Fruit fly (Drosophila melanogaster) whole organism, embryonic: ENCODE measurements around the gene CG5334.

Experiments
- ATbp ChIP-seq: fragments of 200-800 bp; sonication (Bioruptor generic); optimal IDR thresholded peaks from 2 replicates; lab custom pipeline; 2017; ENCODE audit warnings: missing biosample characterization, mild to moderate bottlenecking, missing genetic modification characterization, missing genetic modification reagents
- Aef1 ChIP-seq: fragments of 200-800 bp; sonication (Bioruptor generic); IDR thresholded peaks from 3 replicates; pipeline ENCODE4 v1.3.6; 2022; ENCODE audit warnings: missing biosample characterization, missing genetic modification characterization
- Atf6 ChIP-seq: fragments of 200-800 bp; sonication (Bioruptor generic); IDR thresholded peaks from 2 replicates; pipeline ENCODE4 v1.3.6; 2022; ENCODE audit warnings: missing biosample characterization, missing genetic modification characterization
- CG10267 ChIP-seq: fragments of 200-800 bp; sonication (Bioruptor generic); optimal IDR thresholded peaks from 2 replicates; lab custom pipeline; 2018; ENCODE audit warnings: missing biosample characterization, mild to moderate bottlenecking, missing genetic modification characterization, moderate library complexity
- CG10366 ChIP-seq: fragments of 200-800 bp; sonication (Bioruptor generic); IDR thresholded peaks from 2 replicates; pipeline ENCODE4 v1.3.6; 2022; ENCODE audit warnings: missing biosample characterization, missing genetic modification characterization
- CG12219 ChIP-seq: fragments of 200-800 bp; sonication (Bioruptor generic); optimal IDR thresholded peaks from 3 replicates; lab custom pipeline; 2018; ENCODE audit warnings: missing biosample characterization, mild to moderate bottlenecking, missing genetic modification characterization
- CG12769 ChIP-seq: fragments of 200-800 bp; sonication (Bioruptor generic); optimal IDR thresholded peaks from 2 replicates; lab custom pipeline; 2019; ENCODE audit warnings: missing biosample characterization, mild to moderate bottlenecking, missing genetic modification characterization, moderate library complexity
- CG14441 ChIP-seq: fragments of 200-800 bp; sonication (Bioruptor generic); IDR thresholded peaks from 2 replicates; pipeline ENCODE4 v1.3.6; 2022; ENCODE audit warnings: missing biosample characterization, missing genetic modification characterization
- CG14965 ChIP-seq: fragments of 200-800 bp; sonication (Bioruptor generic); optimal IDR thresholded peaks from 2 replicates; lab custom pipeline; 2016; ENCODE audit warnings: missing biosample characterization, missing genetic modification characterization, borderline replicate concordance
- CG15269 ChIP-seq: fragments of 200-800 bp; sonication (Bioruptor generic); optimal IDR thresholded peaks from 2 replicates; lab custom pipeline; 2018; ENCODE audit warnings: missing biosample characterization, mild to moderate bottlenecking, missing genetic modification characterization, moderate library complexity
- CG15479 ChIP-seq: fragments of 200-800 bp; sonication (Bioruptor generic); optimal IDR thresholded peaks from 3 replicates; lab custom pipeline; 2019; ENCODE audit warnings: missing biosample characterization, mild to moderate bottlenecking, missing genetic modification characterization, moderate library complexity
- CG1603 ChIP-seq: fragments of 200-800 bp; sonication (Bioruptor generic); optimal IDR thresholded peaks from 2 replicates; lab custom pipeline; 2019; ENCODE audit warnings: missing biosample characterization, mild to moderate bottlenecking, missing genetic modification characterization, moderate library complexity
- CG1647 ChIP-seq: fragments of 200-800 bp; sonication (Bioruptor generic); optimal IDR thresholded peaks from 3 replicates; lab custom pipeline; 2016; ENCODE audit warnings: missing biosample characterization, missing genetic modification characterization
- CG1792 ChIP-seq: fragments of 200-800 bp; sonication (Bioruptor generic); optimal IDR thresholded peaks from 2 replicates; lab custom pipeline; 2016; ENCODE audit warnings: missing biosample characterization, missing genetic modification characterization
- CG18262 ChIP-seq: fragments of 200-800 bp; optimal IDR thresholded peaks from 3 replicates; lab custom pipeline; 2019; ENCODE audit warnings: missing biosample characterization, mild to moderate bottlenecking, missing genetic modification characterization, moderate library complexity
- CG3281 ChIP-seq: fragments of 200-800 bp; sonication (Bioruptor generic); optimal IDR thresholded peaks from 3 replicates; lab custom pipeline; 2017; ENCODE audit warnings: missing biosample characterization, mild to moderate bottlenecking, missing genetic modification characterization
- CG7271 ChIP-seq: fragments of 200-800 bp; sonication (Bioruptor generic); optimal IDR thresholded peaks from 2 replicates; lab custom pipeline; 2018; ENCODE audit warnings: missing biosample characterization, mild to moderate bottlenecking, missing genetic modification characterization, moderate library complexity
- CG7745 ChIP-seq: fragments of 200-800 bp; sonication (Bioruptor generic); optimal IDR thresholded peaks from 2 replicates; lab custom pipeline; 2018; ENCODE audit warnings: missing biosample characterization, mild to moderate bottlenecking, missing genetic modification characterization, moderate library complexity
- CG7987 ChIP-seq: fragments of 200-800 bp; sonication (Bioruptor generic); optimal IDR thresholded peaks from 2 replicates; lab custom pipeline; 2018; ENCODE audit warnings: missing biosample characterization, mild to moderate bottlenecking, missing genetic modification characterization, moderate library complexity
- CG8765 ChIP-seq: fragments of 200-800 bp; sonication (Bioruptor generic); IDR thresholded peaks from 2 replicates; pipeline ENCODE4 v1.3.6; 2022; ENCODE audit warnings: missing biosample characterization, missing genetic modification characterization
- CG8924 ChIP-seq: fragments of 200-800 bp; optimal IDR thresholded peaks from 3 replicates; lab custom pipeline; 2019; ENCODE audit warnings: missing biosample characterization, mild to moderate bottlenecking, missing genetic modification characterization, moderate library complexity
- CG9727 ChIP-seq: fragments of 200-800 bp; sonication (Bioruptor generic); optimal IDR thresholded peaks from 3 replicates; lab custom pipeline; 2017; ENCODE audit warnings: missing biosample characterization, mild to moderate bottlenecking, missing genetic modification characterization
- CG9932 ChIP-seq: fragments of 200-800 bp; sonication (Bioruptor generic); IDR thresholded peaks from 2 replicates; pipeline ENCODE4 v1.3.6; 2022; ENCODE audit warnings: missing biosample characterization, missing genetic modification characterization
- D19A ChIP-seq: fragments of 200-800 bp; optimal IDR thresholded peaks from 3 replicates; lab custom pipeline; 2019; ENCODE audit warnings: missing biosample characterization, mild to moderate bottlenecking, missing genetic modification characterization, moderate library complexity
- Dfd ChIP-seq, 2 experiments: fragments of >200 bp; optimal IDR thresholded peaks; 2 replicates each; lab custom pipeline; 2017; ENCODE audit warnings: missing biosample characterization in 2 of 2, missing genetic modification characterization in 2 of 2
- Max ChIP-seq: fragments of 200-800 bp; sonication (Bioruptor generic); optimal IDR thresholded peaks from 2 replicates; lab custom pipeline; 2016; ENCODE audit warnings: missing biosample characterization, mild to moderate bottlenecking, missing genetic modification characterization
- Nf-YA ChIP-seq: fragments of 200-800 bp; sonication (Bioruptor generic); IDR thresholded peaks from 2 replicates; pipeline ENCODE4 v1.3.6; 2022; ENCODE audit warnings: missing biosample characterization, missing genetic modification characterization
- Optix ChIP-seq: fragments of 200-800 bp; sonication (Bioruptor generic); IDR thresholded peaks from 3 replicates; pipeline ENCODE4 v1.3.6; 2022; ENCODE audit warnings: missing biosample characterization, missing genetic modification characterization
- Ptx1 ChIP-seq: fragments of 200-800 bp; sonication (Bioruptor generic); IDR thresholded peaks from 2 replicates; pipeline ENCODE4 v1.3.6; 2022; ENCODE audit warnings: missing biosample characterization, missing genetic modification characterization
- Stat92E ChIP-seq, 3 experiments: fragments of >200 bp in 2 of 3; fragments of 200-800 bp in 1 of 3; sonication (Bioruptor generic) in 1 of 3; optimal IDR thresholded peaks; 2 replicates each; lab custom pipeline; 2017 to 2019; ENCODE audit warnings: missing biosample characterization in 3 of 3, missing genetic modification characterization in 3 of 3, mild to moderate bottlenecking in 1 of 3, moderate library complexity in 1 of 3
- Xrp1 ChIP-seq: fragments of 200-800 bp; sonication (Bioruptor generic); IDR thresholded peaks from 2 replicates; pipeline ENCODE4 v1.3.6; 2022; ENCODE audit warnings: missing biosample characterization, missing genetic modification characterization
- ac ChIP-seq: fragments of 200-800 bp; sonication (Bioruptor generic); optimal IDR thresholded peaks from 3 replicates; lab custom pipeline; 2017; ENCODE audit warnings: missing biosample characterization, mild to moderate bottlenecking, missing genetic modification characterization
- bcd ChIP-seq: fragments of 200-800 bp; sonication (Bioruptor generic); optimal IDR thresholded peaks from 2 replicates; lab custom pipeline; 2017; ENCODE audit warnings: missing biosample characterization, mild to moderate bottlenecking, missing genetic modification characterization
- bigmax ChIP-seq: fragments of 200-800 bp; sonication (Bioruptor generic); optimal IDR thresholded peaks from 2 replicates; lab custom pipeline; 2018; ENCODE audit warnings: missing biosample characterization, mild to moderate bottlenecking, missing genetic modification characterization
- cg ChIP-seq: fragments of 200-800 bp; sonication (Bioruptor generic); optimal IDR thresholded peaks from 3 replicates; lab custom pipeline; 2019; ENCODE audit warnings: missing biosample characterization, mild to moderate bottlenecking, missing genetic modification characterization, moderate library complexity
- chinmo ChIP-seq: fragments of 200-800 bp; sonication (Bioruptor generic); IDR thresholded peaks from 4 replicates; pipeline ENCODE4 v1.3.6; 2022; ENCODE audit warnings: missing biosample characterization, missing genetic modification characterization; ENCODE audit not compliant: partially characterized antibody
- dimm ChIP-seq: fragments of 200-800 bp; sonication (Bioruptor generic); IDR thresholded peaks from 2 replicates; pipeline ENCODE4 v1.3.6; 2022; ENCODE audit warnings: missing biosample characterization, missing genetic modification characterization
- eyg ChIP-seq: fragments of 200-800 bp; sonication (Bioruptor generic); optimal IDR thresholded peaks from 3 replicates; lab custom pipeline; 2016; ENCODE audit warnings: missing biosample characterization, missing genetic modification characterization
- grau ChIP-seq: fragments of 200-800 bp; optimal IDR thresholded peaks from 3 replicates; lab custom pipeline; 2019; ENCODE audit warnings: missing biosample characterization, mild to moderate bottlenecking, missing genetic modification characterization, moderate library complexity
- kni ChIP-seq: fragments of 200-800 bp; sonication (Bioruptor generic); optimal IDR thresholded peaks from 3 replicates; lab custom pipeline; 2017; ENCODE audit warnings: mild to moderate bottlenecking, missing biosample characterization, missing genetic modification reagents, missing genetic modification characterization
- lilli ChIP-seq: fragments of 200-800 bp; sonication (Bioruptor generic); optimal IDR thresholded peaks from 3 replicates; lab custom pipeline; 2016; ENCODE audit warnings: missing biosample characterization, missing genetic modification characterization
- nmo ChIP-seq: fragments of 200-800 bp; sonication (Bioruptor generic); optimal IDR thresholded peaks from 2 replicates; lab custom pipeline; 2018; ENCODE audit warnings: missing biosample characterization, mild to moderate bottlenecking, missing genetic modification characterization, moderate library complexity
- pum ChIP-seq: fragments of 200-800 bp; sonication (Bioruptor generic); optimal IDR thresholded peaks from 2 replicates; lab custom pipeline; 2016; ENCODE audit warnings: missing biosample characterization, missing genetic modification characterization
- pzg ChIP-seq: fragments of 200-800 bp; sonication (Bioruptor generic); optimal IDR thresholded peaks from 3 replicates; lab custom pipeline; 2018; ENCODE audit warnings: missing biosample characterization, mild to moderate bottlenecking, missing genetic modification characterization, moderate library complexity
- ranshi ChIP-seq: fragments of 200-800 bp; sonication (Bioruptor generic); IDR thresholded peaks from 2 replicates; pipeline ENCODE4 v1.3.6; 2022; ENCODE audit warnings: missing biosample characterization, missing genetic modification characterization
- run ChIP-seq: fragments of 200-800 bp; sonication (Bioruptor generic); optimal IDR thresholded peaks from 3 replicates; lab custom pipeline; 2018; ENCODE audit warnings: missing biosample characterization, mild to moderate bottlenecking, missing genetic modification characterization
- sd ChIP-seq: fragments of 200-800 bp; sonication (Bioruptor generic); optimal IDR thresholded peaks from 3 replicates; lab custom pipeline; 2018; ENCODE audit warnings: missing biosample characterization, mild to moderate bottlenecking, missing genetic modification characterization, moderate library complexity
- sisA ChIP-seq: fragments of 200-800 bp; sonication (Bioruptor generic); IDR thresholded peaks from 2 replicates; pipeline ENCODE4 v1.3.6; 2022; ENCODE audit warnings: missing biosample characterization, missing genetic modification characterization
- slp2 ChIP-seq: fragments of 200-800 bp; sonication (Bioruptor generic); optimal IDR thresholded peaks from 2 replicates; lab custom pipeline; 2016; ENCODE audit warnings: missing biosample characterization, missing genetic modification characterization
- twi ChIP-seq: fragments of 200-800 bp; optimal IDR thresholded peaks from 2 replicates; lab custom pipeline; 2019; ENCODE audit warnings: missing biosample characterization, mild to moderate bottlenecking, missing genetic modification characterization, moderate library complexity

Gene CG5334

dm6 chrX:14743819-14744218 lies 31.3 kb upstream of the CG5334 start (continued):
- no peak for TF ChIP-seq pzg (GFP tag; lab: Kevin White, UChicago)
- peak; percentile 30; the same call in 1 of the 2 replicates for TF ChIP-seq CG8765
- TF ChIP-seq CG15269 (tag; lab: Kevin White, UChicago): peak; percentile 55
- TF ChIP-seq D19A (tag; lab: Kevin White, UChicago): peak; percentile 53
- no peak for TF ChIP-seq CG15479 (GFP tag; lab: Kevin White, UChicago)
- TF ChIP-seq CG3281 (GFP tag; lab: Kevin White, UChicago): peak; percentile 10
- no peak for TF ChIP-seq Dfd (GFP tag; optimal IDR thresholded peaks at IDR 0.05; lab: Kevin White, UChicago)
- TF ChIP-seq chinmo: no peak
- peak; percentile 54 for TF ChIP-seq Ptx1 (GFP tag; lab: Robert Waterston, UW)
- TF ChIP-seq CG14965: no peak
- no peak for TF ChIP-seq kni (GFP tag; lab: Kevin White, UChicago)
- TF ChIP-seq CG10267 (tag; lab: Kevin White, UChicago): peak; percentile 63
- TF ChIP-seq cg (GFP tag; lab: Kevin White, UChicago): no peak
- peak; percentile 15 for TF ChIP-seq ac
- peak; percentile 5 for TF ChIP-seq pum
- peak; percentile 15 for TF ChIP-seq CG12219 (GFP tag; lab: Kevin White, UChicago)
- peak; percentile 73 for TF ChIP-seq CG9727 (GFP tag; lab: Kevin White, UChicago)
- peak; percentile 65 for TF ChIP-seq grau (tag; lab: Kevin White, UChicago)
- peak; percentile 37; the same call in 1 of the 3 replicates for TF ChIP-seq Aef1 (GFP tag; lab: Robert Waterston, UW)
- TF ChIP-seq slp2 (GFP tag; lab: Kevin White, UChicago): no peak
- TF ChIP-seq CG9932 (GFP tag; lab: Robert Waterston, UW): no peak
- TF ChIP-seq eyg (GFP tag; lab: Kevin White, UChicago): no peak
- TF ChIP-seq ATbp (GFP tag; lab: Kevin White, UChicago): peak; percentile 48
- TF ChIP-seq dimm (GFP tag; lab: Robert Waterston, UW): no peak
- TF ChIP-seq Xrp1 (GFP tag; lab: Robert Waterston, UW): peak; percentile 81
- no peak for TF ChIP-seq CG1792 (GFP tag; lab: Kevin White, UChicago)
- no peak for TF ChIP-seq Nf-YA
- peak; percentile 56 for TF ChIP-seq CG8924 (tag; lab: Kevin White, UChicago)
- no peak for TF ChIP-seq CG1603
- TF ChIP-seq bcd (GFP tag; lab: Kevin White, UChicago): peak; percentile 43
- peak; percentile 24 for TF ChIP-seq run (tag; lab: Kevin White, UChicago)
- no peak; the same call in 1 of the 2 replicates for TF ChIP-seq Atf6 (GFP tag; lab: Robert Waterston, UW)
- TF ChIP-seq bigmax (GFP tag; lab: Kevin White, UChicago): no peak
- TF ChIP-seq CG18262 (tag; lab: Kevin White, UChicago): peak; percentile 69
- TF ChIP-seq CG10366 (GFP tag; lab: Robert Waterston, UW): peak; percentile 28; the same call in 1 of the 2 replicates
- no peak for TF ChIP-seq CG1647 (GFP tag; lab: Kevin White, UChicago)
- peak; percentile 45 for TF ChIP-seq CG14441
- TF ChIP-seq ranshi (GFP tag; lab: Robert Waterston, UW): peak; percentile 46; the same call in 1 of the 2 replicates
- TF ChIP-seq CG7745 (tag; lab: Kevin White, UChicago): no peak
- TF ChIP-seq sisA (GFP tag; lab: Robert Waterston, UW): peak; percentile 40; the same call in 1 of the 2 replicates
- peak; percentile 27 for TF ChIP-seq Max (GFP tag; lab: Kevin White, UChicago)
- peak; percentile 83 for TF ChIP-seq nmo
- no peak for TF ChIP-seq sd (tag; lab: Kevin White, UChicago)
- TF ChIP-seq CG7987: no peak
- no peak for TF ChIP-seq Stat92E (GFP tag; optimal IDR thresholded peaks at IDR 0.05; lab: Kevin White, UChicago)
- no peak for TF ChIP-seq lilli (GFP tag; lab: Kevin White, UChicago)
- no peak for TF ChIP-seq CG12769 (tag; lab: Kevin White, UChicago)
- TF ChIP-seq Optix (GFP tag; lab: Robert Waterston, UW): 0 out of 3 replicates have a peak, but pooled peaks have one; percentile 34
- no peak for TF ChIP-seq CG7271 (tag; lab: Kevin White, UChicago)
- TF ChIP-seq twi (tag; lab: Kevin White, UChicago): no peak
